Fruit fly (Drosophila melanogaster) whole organism, adult: ENCODE results near the gene mab-21.
A peak's percentile ranks its signal among the peaks of the same experiment; 100 is the strongest.

Experiments
- CG11617 ChIP-seq: fragments of 200-800 bp; sonication (Bioruptor generic); optimal IDR thresholded peaks from 2 replicates; lab custom pipeline; 2017; ENCODE audit warnings: mild to moderate bottlenecking, missing biosample characterization, missing genetic modification reagents, missing genetic modification characterization
- CG12768 ChIP-seq: fragments of 200-800 bp; sonication (Bioruptor generic); optimal IDR thresholded peaks from 2 replicates; lab custom pipeline; 2017; ENCODE audit warnings: missing biosample characterization, missing genetic modification characterization, mild to moderate bottlenecking, moderate library complexity, missing genetic modification reagents
- CG14711 ChIP-seq: fragments of 200-800 bp; sonication (Bioruptor generic); optimal IDR thresholded peaks from 2 replicates; lab custom pipeline; 2018; ENCODE audit warnings: missing biosample characterization, mild to moderate bottlenecking, missing genetic modification characterization, moderate library complexity
- CG1620 ChIP-seq: fragments of 200-800 bp; sonication (Bioruptor generic); optimal IDR thresholded peaks from 2 replicates; lab custom pipeline; 2016; ENCODE audit warnings: missing biosample characterization, missing genetic modification characterization
- CG33017 ChIP-seq: fragments of 200-800 bp; sonication (Bioruptor generic); optimal IDR thresholded peaks from 2 replicates; lab custom pipeline; 2018; ENCODE audit warnings: missing biosample characterization, mild to moderate bottlenecking, missing genetic modification characterization, moderate library complexity
- CG5204 ChIP-seq: fragments of 200-800 bp; sonication (Bioruptor generic); optimal IDR thresholded peaks from 2 replicates; lab custom pipeline; 2016; ENCODE audit warnings: missing biosample characterization, missing genetic modification characterization
- CG7045 ChIP-seq: fragments of 200-800 bp; sonication (Bioruptor generic); optimal IDR thresholded peaks from 2 replicates; lab custom pipeline; 2017; ENCODE audit warnings: missing biosample characterization, mild to moderate bottlenecking, missing genetic modification characterization
- CG7101 ChIP-seq: fragments of 200-800 bp; sonication (Bioruptor generic); optimal IDR thresholded peaks from 2 replicates; lab custom pipeline; 2018; ENCODE audit warnings: missing biosample characterization, mild to moderate bottlenecking, missing genetic modification characterization, moderate library complexity
- Clk ChIP-seq: fragments of 200-800 bp; sonication (Bioruptor generic); optimal IDR thresholded peaks from 2 replicates; lab custom pipeline; 2017; ENCODE audit warnings: missing biosample characterization, missing genetic modification characterization
- Crg-1 ChIP-seq: fragments of 200-800 bp; sonication (Bioruptor generic); optimal IDR thresholded peaks from 2 replicates; lab custom pipeline; 2016; ENCODE audit warnings: missing biosample characterization, missing genetic modification characterization
- Hr96 ChIP-seq: fragments of 200-800 bp; sonication (Bioruptor generic); optimal IDR thresholded peaks from 2 replicates; lab custom pipeline; 2016; ENCODE audit warnings: missing biosample characterization, missing genetic modification characterization
- Mnt ChIP-seq: fragments of 200-800 bp; sonication (Bioruptor generic); optimal IDR thresholded peaks from 2 replicates; lab custom pipeline; 2016; ENCODE audit warnings: missing biosample characterization, mild to moderate bottlenecking, missing genetic modification characterization
- bab1 ChIP-seq: fragments of 200-800 bp; sonication (Bioruptor generic); optimal IDR thresholded peaks from 3 replicates; lab custom pipeline; 2019; ENCODE audit warnings: missing biosample characterization, mild to moderate bottlenecking, missing genetic modification characterization, moderate library complexity
- cic ChIP-seq: fragments of 200-800 bp; sonication (Bioruptor generic); optimal IDR thresholded peaks from 2 replicates; lab custom pipeline; 2017; ENCODE audit warnings: missing biosample characterization, mild to moderate bottlenecking, missing genetic modification characterization, moderate library complexity
- cnc ChIP-seq, 2 experiments: fragments of >200 bp; optimal IDR thresholded peaks; 2 replicates each; lab custom pipeline; 2017
- kay ChIP-seq: fragments of 200-800 bp; sonication (Bioruptor generic); peaks from one replicate; lab custom pipeline; 2016; ENCODE audit warnings: missing biosample characterization, missing genetic modification characterization, borderline replicate concordance
- ovo ChIP-seq: fragments of 200-800 bp; sonication (Bioruptor generic); optimal IDR thresholded peaks from 2 replicates; lab custom pipeline; 2016; ENCODE audit warnings: missing biosample characterization, missing genetic modification characterization
- pad ChIP-seq: fragments of 200-800 bp; sonication (Bioruptor generic); optimal IDR thresholded peaks from 3 replicates; lab custom pipeline; 2017; ENCODE audit warnings: missing biosample characterization, missing genetic modification characterization, mild to moderate bottlenecking, moderate library complexity, missing genetic modification reagents
- tj ChIP-seq: fragments of 200-800 bp; sonication (Bioruptor generic); optimal IDR thresholded peaks from 3 replicates; lab custom pipeline; 2017; ENCODE audit warnings: missing biosample characterization, mild to moderate bottlenecking, missing genetic modification characterization, moderate library complexity
- toe ChIP-seq: fragments of 200-800 bp; sonication (Bioruptor generic); optimal IDR thresholded peaks from 2 replicates; lab custom pipeline; 2016; ENCODE audit warnings: missing biosample characterization, missing genetic modification characterization

The mab-21 gene

dm6 chrX:5987362-5987761 is 25.6 kb downstream of the mab-21 start:
- no peak for TF ChIP-seq ovo (GFP tag; lab: Kevin White, UChicago)
- TF ChIP-seq toe, result no peak
- TF ChIP-seq kay (GFP tag; lab: Kevin White, UChicago), result peak; percentile 89
- TF ChIP-seq CG1620, result no peak
- no peak for TF ChIP-seq tj (GFP tag; lab: Kevin White, UChicago)
- TF ChIP-seq cic (GFP tag; lab: Kevin White, UChicago), result no peak
- TF ChIP-seq CG33017 (tag; lab: Kevin White, UChicago), result no peak
- TF ChIP-seq Hr96, result no peak

DNA sequence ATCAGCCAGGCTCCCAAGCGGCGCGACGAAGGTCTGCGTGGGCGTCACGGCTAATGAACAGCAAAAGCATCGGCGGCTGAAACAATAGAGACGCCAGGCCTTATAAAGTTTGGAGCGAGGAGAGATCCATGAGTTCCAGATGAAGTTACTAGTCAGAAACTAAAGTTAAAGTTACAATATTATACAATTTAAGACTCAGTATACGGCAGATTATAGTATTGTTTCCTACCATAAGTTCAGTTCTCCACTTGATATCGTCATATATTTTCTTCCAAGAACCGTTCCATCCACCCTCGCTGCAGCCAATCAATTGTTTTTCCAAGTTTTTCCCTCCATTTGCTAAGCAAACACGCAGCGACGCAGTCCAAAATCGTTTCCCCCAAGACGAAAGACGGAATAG is 29.6 kb downstream of the mab-21 start:
- TF ChIP-seq CG33017 (tag; lab: Kevin White, UChicago), result no peak
- no peak for TF ChIP-seq CG1620
- no peak for TF ChIP-seq Hr96
- TF ChIP-seq tj (GFP tag; lab: Kevin White, UChicago), result no peak
- TF ChIP-seq CG12768 (GFP tag; lab: Kevin White, UChicago), result no peak
- no peak for TF ChIP-seq bab1 (GFP tag; lab: Kevin White, UChicago)
- TF ChIP-seq CG14711 (tag; lab: Kevin White, UChicago), result no peak
- TF ChIP-seq Crg-1, result no peak
- TF ChIP-seq pad (GFP tag; lab: Kevin White, UChicago), result no peak
- no peak for TF ChIP-seq Clk (GFP tag; lab: Kevin White, UChicago)
- TF ChIP-seq kay (GFP tag; lab: Kevin White, UChicago), result no peak
- no peak for TF ChIP-seq CG11617
- TF ChIP-seq cnc (optimal IDR thresholded peaks at IDR 0.05; lab: Kevin White, UChicago), result no peak
- no peak for TF ChIP-seq CG7045
- TF ChIP-seq Mnt (GFP tag; lab: Kevin White, UChicago), result no peak
- no peak for TF ChIP-seq ovo (GFP tag; lab: Kevin White, UChicago)
- no peak for TF ChIP-seq CG5204 (GFP tag; lab: Kevin White, UChicago)

- TF ChIP-seq Mnt (GFP tag; lab: Kevin White, UChicago), result no peak
- TF ChIP-seq tj (GFP tag; lab: Kevin White, UChicago), result no peak
- TF ChIP-seq ovo (GFP tag; lab: Kevin White, UChicago), result no peak
- no peak for TF ChIP-seq CG11617
- no peak for TF ChIP-seq pad (GFP tag; lab: Kevin White, UChicago)
- TF ChIP-seq CG5204 (GFP tag; lab: Kevin White, UChicago), result no peak
- no peak for TF ChIP-seq Hr96
- no peak for TF ChIP-seq cic (GFP tag; lab: Kevin White, UChicago)
- TF ChIP-seq CG33017 (tag; lab: Kevin White, UChicago), result no peak
- no peak for TF ChIP-seq toe
- TF ChIP-seq kay (GFP tag; lab: Kevin White, UChicago), result no peak
- no peak for TF ChIP-seq bab1 (GFP tag; lab: Kevin White, UChicago)
- TF ChIP-seq Crg-1, result no peak
- no peak for TF ChIP-seq CG14711 (tag; lab: Kevin White, UChicago)
- TF ChIP-seq CG7045, result no peak
- no peak for TF ChIP-seq Clk (GFP tag; lab: Kevin White, UChicago)
- TF ChIP-seq cnc (optimal IDR thresholded peaks at IDR 0.05; lab: Kevin White, UChicago), result no peak
- no peak for TF ChIP-seq CG12768 (GFP tag; lab: Kevin White, UChicago)
- TF ChIP-seq CG1620, result no peak
- TF ChIP-seq CG7101 (tag; lab: Kevin White, UChicago), result no peak
Observed at dm6 chrX:5981410-5981809, 31.6 kb downstream of the mab-21 start.

dm6 chrX:5980883-5981282 is 32.1 kb downstream of the mab-21 start:
- TF ChIP-seq Mnt (GFP tag; lab: Kevin White, UChicago), result no peak
- TF ChIP-seq CG14711 (tag; lab: Kevin White, UChicago), result peak; percentile 28

DNA sequence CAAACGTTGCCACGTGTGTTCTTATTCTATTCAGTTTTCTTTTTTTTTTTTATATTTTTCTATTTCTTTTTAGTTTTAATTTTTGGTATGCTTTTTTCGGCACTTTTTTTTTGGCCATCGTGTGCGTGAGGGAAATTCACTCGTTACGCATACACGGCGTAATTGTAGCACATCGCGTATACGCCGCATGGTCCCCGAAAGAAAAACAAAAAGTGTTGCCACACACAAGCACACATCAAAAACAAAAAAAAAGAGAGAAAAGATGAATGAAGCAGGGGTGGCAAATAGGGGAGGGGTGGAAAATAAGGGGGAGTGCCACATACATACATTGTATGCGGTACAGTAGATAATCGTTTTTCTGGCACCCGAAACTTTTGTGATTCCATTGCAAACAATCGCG is 35.2 kb downstream of the mab-21 start:
- TF ChIP-seq CG7101 (tag; lab: Kevin White, UChicago) (no peak), bab1 (GFP tag; lab: Kevin White, UChicago) (no peak), CG12768 (GFP tag; lab: Kevin White, UChicago) (no peak), pad (GFP tag; lab: Kevin White, UChicago) (no peak), tj (GFP tag; lab: Kevin White, UChicago) (no peak), CG14711 (tag; lab: Kevin White, UChicago) (no peak), kay (GFP tag; lab: Kevin White, UChicago) (no peak), Mnt (GFP tag; lab: Kevin White, UChicago) (no peak), CG5204 (GFP tag; lab: Kevin White, UChicago) (no peak), toe (no peak), CG11617 (no peak)

dm6 chrX:5977113-5977512 is 35.9 kb downstream of the mab-21 start:
- TF ChIP-seq tj (GFP tag; lab: Kevin White, UChicago) (no peak), kay (GFP tag; lab: Kevin White, UChicago) (peak; percentile 17), CG7101 (tag; lab: Kevin White, UChicago) (no peak), toe (no peak), Mnt (GFP tag; lab: Kevin White, UChicago) (no peak), CG7045 (no peak)
